Fruit fly (Drosophila melanogaster) whole organism, embryonic: ENCODE measurements around the gene IM33.
A peak's percentile ranks its signal among the peaks of the same experiment; 100 is the strongest.

ENCODE experiments used
- Adf1 ChIP-seq: fragments of 200-800 bp; sonication (Bioruptor generic); IDR thresholded peaks from 2 replicates; pipeline ENCODE4 v1.3.6; 2022; ENCODE audit warnings: missing biosample characterization, missing genetic modification characterization
- BtbVII ChIP-seq: fragments of 200-800 bp; sonication (Bioruptor generic); optimal IDR thresholded peaks from 3 replicates; lab custom pipeline; 2017; ENCODE audit warnings: missing biosample characterization, mild to moderate bottlenecking, missing genetic modification characterization
- CG10274 ChIP-seq: fragments of 200-800 bp; sonication (Bioruptor generic); optimal IDR thresholded peaks from 3 replicates; lab custom pipeline; 2017; ENCODE audit warnings: missing biosample characterization, mild to moderate bottlenecking, missing genetic modification characterization
- CG12236 ChIP-seq: fragments of 200-800 bp; sonication (Bioruptor generic); optimal IDR thresholded peaks from 2 replicates; lab custom pipeline; 2016; ENCODE audit warnings: missing biosample characterization, missing genetic modification characterization
- CG14050 ChIP-seq: fragments of 200-800 bp; sonication (Bioruptor generic); IDR thresholded peaks from 3 replicates; pipeline ENCODE4 v1.3.6; 2022; ENCODE audit warnings: missing biosample characterization, missing genetic modification characterization
- CG15269 ChIP-seq: fragments of 200-800 bp; sonication (Bioruptor generic); optimal IDR thresholded peaks from 2 replicates; lab custom pipeline; 2018; ENCODE audit warnings: missing biosample characterization, mild to moderate bottlenecking, missing genetic modification characterization, moderate library complexity
- CG15696 ChIP-seq: fragments of 200-800 bp; sonication (Bioruptor generic); optimal IDR thresholded peaks from 2 replicates; lab custom pipeline; 2019; ENCODE audit warnings: missing biosample characterization, mild to moderate bottlenecking, missing genetic modification characterization, moderate library complexity
- CG16863 ChIP-seq: fragments of 200-800 bp; sonication (Bioruptor generic); optimal IDR thresholded peaks from 3 replicates; lab custom pipeline; 2016; ENCODE audit warnings: missing biosample characterization, missing genetic modification characterization
- CG17612 ChIP-seq: fragments of 200-800 bp; sonication (Bioruptor generic); IDR thresholded peaks from 2 replicates; pipeline ENCODE4 v1.3.6; 2022; ENCODE audit warnings: missing biosample characterization, missing genetic modification characterization
- CG18599 ChIP-seq: fragments of 200-800 bp; sonication (Bioruptor generic); optimal IDR thresholded peaks from 3 replicates; lab custom pipeline; 2017; ENCODE audit warnings: missing biosample characterization, missing genetic modification characterization, mild to moderate bottlenecking, moderate library complexity, missing genetic modification reagents
- CG2116 ChIP-seq: fragments of 200-800 bp; sonication (Bioruptor generic); optimal IDR thresholded peaks from 3 replicates; lab custom pipeline; 2018; ENCODE audit warnings: missing biosample characterization, mild to moderate bottlenecking, missing genetic modification characterization
- CG2875 ChIP-seq: fragments of 200-800 bp; sonication (Bioruptor generic); optimal IDR thresholded peaks from 2 replicates; lab custom pipeline; 2017; ENCODE audit warnings: missing biosample characterization, mild to moderate bottlenecking, missing genetic modification characterization, missing genetic modification reagents
- CG30403 ChIP-seq: fragments of 200-800 bp; sonication (Bioruptor generic); optimal IDR thresholded peaks from 3 replicates; lab custom pipeline; 2016; ENCODE audit warnings: missing biosample characterization, missing genetic modification characterization
- CG31388 ChIP-seq: fragments of 200-800 bp; sonication (Bioruptor generic); optimal IDR thresholded peaks from 2 replicates; lab custom pipeline; 2016; ENCODE audit warnings: missing biosample characterization, missing genetic modification characterization
- CG3281 ChIP-seq: fragments of 200-800 bp; sonication (Bioruptor generic); optimal IDR thresholded peaks from 3 replicates; lab custom pipeline; 2017; ENCODE audit warnings: missing biosample characterization, mild to moderate bottlenecking, missing genetic modification characterization
- CG33557 ChIP-seq: fragments of 200-800 bp; sonication (Bioruptor generic); optimal IDR thresholded peaks from 2 replicates; lab custom pipeline; 2019; ENCODE audit warnings: missing biosample characterization, mild to moderate bottlenecking, missing genetic modification characterization, moderate library complexity
- CG34224 ChIP-seq: fragments of 200-800 bp; sonication (Bioruptor generic); IDR thresholded peaks from 3 replicates; pipeline ENCODE4 v1.3.6; 2022; ENCODE audit warnings: missing biosample characterization, missing genetic modification characterization; ENCODE audit not compliant: partially characterized antibody
- CG34422 ChIP-seq: fragments of 200-800 bp; sonication (Bioruptor generic); IDR thresholded peaks from 3 replicates; pipeline ENCODE4 v1.3.6; 2022; ENCODE audit warnings: missing biosample characterization, missing genetic modification characterization
- CG4328 ChIP-seq: fragments of 200-800 bp; sonication (Bioruptor generic); optimal IDR thresholded peaks from 3 replicates; lab custom pipeline; 2017; ENCODE audit warnings: missing biosample characterization, missing genetic modification reagents, missing genetic modification characterization
- CG43689 ChIP-seq: fragments of 200-800 bp; sonication (Bioruptor generic); IDR thresholded peaks from 2 replicates; pipeline ENCODE4 v1.3.6; 2022; ENCODE audit warnings: missing biosample characterization, missing genetic modification characterization
- CG4617 ChIP-seq: fragments of 200-800 bp; sonication (Bioruptor generic); optimal IDR thresholded peaks from 3 replicates; lab custom pipeline; 2016; ENCODE audit warnings: missing biosample characterization, missing genetic modification characterization, borderline replicate concordance
- CG6854 ChIP-seq: fragments of 200-800 bp; sonication (Bioruptor generic); optimal IDR thresholded peaks from 3 replicates; lab custom pipeline; 2017; ENCODE audit warnings: missing biosample characterization, mild to moderate bottlenecking, missing genetic modification characterization
- CTCF ChIP-seq: fragments of 200-800 bp; sonication (Bioruptor generic); optimal IDR thresholded peaks from 2 replicates; lab custom pipeline; 2017; ENCODE audit warnings: missing biosample characterization, mild to moderate bottlenecking, missing genetic modification characterization, moderate library complexity
- Fer3 ChIP-seq: fragments of 200-800 bp; sonication (Bioruptor generic); optimal IDR thresholded peaks from 2 replicates; lab custom pipeline; 2018; ENCODE audit warnings: missing biosample characterization, mild to moderate bottlenecking, missing genetic modification characterization, moderate library complexity
- Gug ChIP-seq: fragments of 200-800 bp; sonication (Bioruptor generic); IDR thresholded peaks from 4 replicates; pipeline ENCODE4 v1.3.6; 2022; ENCODE audit warnings: missing biosample characterization, missing genetic modification characterization
- HLH54F ChIP-seq: fragments of 200-800 bp; sonication (Bioruptor generic); optimal IDR thresholded peaks from 3 replicates; lab custom pipeline; 2016; ENCODE audit warnings: missing biosample characterization, missing genetic modification characterization
- Hr78 ChIP-seq, 2 experiments: fragments of 200-800 bp in 1 of 2; fragments of >200 bp in 1 of 2; sonication (Bioruptor generic) in 1 of 2; optimal IDR thresholded peaks; 2 replicates each; lab custom pipeline; 2017 to 2019; ENCODE audit warnings: missing biosample characterization in 2 of 2, missing genetic modification characterization in 2 of 2, mild to moderate bottlenecking in 1 of 2, moderate library complexity in 1 of 2
- NK7.1 ChIP-seq: fragments of 200-800 bp; sonication (Bioruptor generic); optimal IDR thresholded peaks from 3 replicates; lab custom pipeline; 2016; ENCODE audit warnings: missing biosample characterization, missing genetic modification characterization
- NfI ChIP-seq: fragments of 200-800 bp; sonication (Bioruptor generic); optimal IDR thresholded peaks from 3 replicates; lab custom pipeline; 2018; ENCODE audit warnings: missing biosample characterization, mild to moderate bottlenecking, missing genetic modification characterization, moderate library complexity
- Ptx1 ChIP-seq: fragments of 200-800 bp; sonication (Bioruptor generic); IDR thresholded peaks from 2 replicates; pipeline ENCODE4 v1.3.6; 2022; ENCODE audit warnings: missing biosample characterization, missing genetic modification characterization
- Side ChIP-seq: fragments of 200-800 bp; sonication (Bioruptor generic); optimal IDR thresholded peaks from 2 replicates; lab custom pipeline; 2016; ENCODE audit warnings: missing biosample characterization, missing genetic modification characterization
- TFAM ChIP-seq: fragments of 200-800 bp; sonication (Bioruptor generic); optimal IDR thresholded peaks from 2 replicates; lab custom pipeline; 2017; ENCODE audit warnings: missing biosample characterization, missing genetic modification characterization, inconsistent platforms
- abd-A ChIP-seq: fragments of 200-800 bp; sonication (Bioruptor generic); optimal IDR thresholded peaks from 3 replicates; lab custom pipeline; 2019; ENCODE audit warnings: missing biosample characterization, mild to moderate bottlenecking, missing genetic modification characterization, moderate library complexity
- amos ChIP-seq: fragments of 200-800 bp; sonication (Bioruptor generic); IDR thresholded peaks from 2 replicates; pipeline ENCODE4 v1.3.6; 2022; ENCODE audit warnings: missing biosample characterization, missing genetic modification characterization; ENCODE audit not compliant: partially characterized antibody
- cas ChIP-seq: fragments of 200-800 bp; sonication (Bioruptor generic); IDR thresholded peaks from 2 replicates; pipeline ENCODE4 v1.3.6; 2022; ENCODE audit warnings: missing biosample characterization, missing genetic modification characterization
- chinmo ChIP-seq: fragments of 200-800 bp; sonication (Bioruptor generic); IDR thresholded peaks from 4 replicates; pipeline ENCODE4 v1.3.6; 2022; ENCODE audit warnings: missing biosample characterization, missing genetic modification characterization; ENCODE audit not compliant: partially characterized antibody
- fru ChIP-seq: fragments of >200 bp; optimal IDR thresholded peaks from 2 replicates; lab custom pipeline; 2017
- fu2 ChIP-seq: fragments of 200-800 bp; sonication (Bioruptor generic); optimal IDR thresholded peaks from 2 replicates; lab custom pipeline; 2016; ENCODE audit warnings: missing biosample characterization, missing genetic modification characterization
- hkb ChIP-seq, 2 experiments: fragments of 200-800 bp in 1 of 2; fragments of >200 bp in 1 of 2; sonication (Bioruptor generic) in 1 of 2; IDR thresholded peaks in 1 of 2; optimal IDR thresholded peaks in 1 of 2; 2 replicates each; pipeline versions ENCODE4 v1.3.6 to Lab custom; 2017 to 2022; ENCODE audit warnings: missing biosample characterization in 1 of 2, missing genetic modification characterization in 1 of 2
- ind ChIP-seq: fragments of 200-800 bp; sonication (Bioruptor generic); optimal IDR thresholded peaks from 3 replicates; lab custom pipeline; 2016; ENCODE audit warnings: missing biosample characterization, missing genetic modification characterization
- kah ChIP-seq: fragments of 200-800 bp; sonication (Bioruptor generic); optimal IDR thresholded peaks from 2 replicates; lab custom pipeline; 2018; ENCODE audit warnings: missing biosample characterization, mild to moderate bottlenecking, missing genetic modification characterization
- lov ChIP-seq, 2 experiments: fragments of 200-800 bp in 1 of 2; fragments of >200 bp in 1 of 2; sonication (Bioruptor generic) in 1 of 2; IDR thresholded peaks in 1 of 2; optimal IDR thresholded peaks in 1 of 2; 2 replicates in 1 of 2; 3 replicates in 1 of 2; pipeline versions ENCODE4 v1.3.6 to Lab custom; 2017 to 2022; ENCODE audit warnings: missing biosample characterization in 1 of 2, missing genetic modification characterization in 1 of 2
- maf-S ChIP-seq: fragments of 200-800 bp; sonication (Bioruptor generic); optimal IDR thresholded peaks from 2 replicates; lab custom pipeline; 2016; ENCODE audit warnings: missing biosample characterization, missing genetic modification characterization
- nerfin-1 ChIP-seq: fragments of 200-800 bp; sonication (Bioruptor generic); optimal IDR thresholded peaks from 3 replicates; lab custom pipeline; 2019; ENCODE audit warnings: missing biosample characterization, mild to moderate bottlenecking, missing genetic modification characterization, moderate library complexity
- nerfin-2 ChIP-seq: fragments of 200-800 bp; sonication (Bioruptor generic); IDR thresholded peaks from 2 replicates; pipeline ENCODE4 v1.3.6; 2022; ENCODE audit warnings: missing biosample characterization, missing genetic modification characterization; ENCODE audit not compliant: partially characterized antibody
- scrt ChIP-seq: fragments of 200-800 bp; sonication (Bioruptor generic); optimal IDR thresholded peaks from 2 replicates; lab custom pipeline; 2018; ENCODE audit warnings: missing biosample characterization, mild to moderate bottlenecking, missing genetic modification characterization, moderate library complexity
- tgo ChIP-seq: fragments of 200-800 bp; sonication (Bioruptor generic); IDR thresholded peaks from 3 replicates; pipeline ENCODE4 v1.3.6; 2022; ENCODE audit warnings: missing biosample characterization, missing genetic modification characterization
- toy ChIP-seq: fragments of 200-800 bp; sonication (Bioruptor generic); IDR thresholded peaks from 2 replicates; pipeline ENCODE4 v1.3.6; 2022; ENCODE audit warnings: missing biosample characterization, missing genetic modification characterization
- twi ChIP-seq: fragments of 200-800 bp; optimal IDR thresholded peaks from 2 replicates; lab custom pipeline; 2019; ENCODE audit warnings: missing biosample characterization, mild to moderate bottlenecking, missing genetic modification characterization, moderate library complexity

The IM33 gene

DNA sequence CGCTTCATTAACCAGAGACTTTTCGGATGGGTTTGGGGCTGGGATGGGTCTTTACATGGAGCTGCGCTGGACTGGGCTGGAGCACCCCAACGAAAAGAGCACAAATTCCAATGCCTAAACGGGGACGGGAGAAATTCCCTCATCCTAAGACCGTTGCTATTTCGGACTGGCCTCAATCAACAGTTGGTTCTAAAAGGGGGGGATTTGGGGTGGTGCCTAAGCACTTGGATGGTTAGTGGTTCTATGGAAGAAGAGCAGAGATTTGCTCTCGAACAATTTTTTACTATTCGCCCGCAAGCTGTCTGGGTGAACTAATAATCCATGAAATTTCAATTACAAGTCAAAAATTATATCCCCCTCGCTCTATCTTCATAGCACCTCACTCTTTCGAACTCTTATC is 33.2 kb upstream of the IM33 start:
- no peak for TF ChIP-seq hkb (optimal IDR thresholded peaks at IDR 0.05; lab: Kevin White, UChicago)
- TF ChIP-seq hkb (GFP tag; IDR thresholded peaks at IDR 0.05; lab: Robert Waterston, UW) = no peak
- no peak for TF ChIP-seq toy (GFP tag; lab: Robert Waterston, UW)
- peak; percentile 94 for TF ChIP-seq scrt (GFP tag; lab: Kevin White, UChicago)
- peak; percentile 4 for TF ChIP-seq CG18599 (GFP tag; lab: Kevin White, UChicago)
- no peak for TF ChIP-seq Gug (GFP tag; lab: Robert Waterston, UW)
- peak; percentile 41 for TF ChIP-seq kah (GFP tag; lab: Kevin White, UChicago)
- TF ChIP-seq CG12236 (GFP tag; lab: Kevin White, UChicago) = no peak
- TF ChIP-seq abd-A = peak; percentile 70
- no peak for TF ChIP-seq fru (lab: Kevin White, UChicago)
- TF ChIP-seq cas (GFP tag; lab: Robert Waterston, UW) = 0 out of 2 replicates have a peak, but pooled peaks have one; percentile 15
- TF ChIP-seq CTCF (GFP tag; lab: Kevin White, UChicago) = no peak
- TF ChIP-seq CG6854 = no peak
- 0 out of 4 replicates have a peak, but pooled peaks have one; percentile 40 for TF ChIP-seq chinmo (GFP tag; lab: Robert Waterston, UW)
- TF ChIP-seq CG10274 (GFP tag; lab: Kevin White, UChicago) = peak; percentile 26
- TF ChIP-seq CG31388 = no peak

DNA sequence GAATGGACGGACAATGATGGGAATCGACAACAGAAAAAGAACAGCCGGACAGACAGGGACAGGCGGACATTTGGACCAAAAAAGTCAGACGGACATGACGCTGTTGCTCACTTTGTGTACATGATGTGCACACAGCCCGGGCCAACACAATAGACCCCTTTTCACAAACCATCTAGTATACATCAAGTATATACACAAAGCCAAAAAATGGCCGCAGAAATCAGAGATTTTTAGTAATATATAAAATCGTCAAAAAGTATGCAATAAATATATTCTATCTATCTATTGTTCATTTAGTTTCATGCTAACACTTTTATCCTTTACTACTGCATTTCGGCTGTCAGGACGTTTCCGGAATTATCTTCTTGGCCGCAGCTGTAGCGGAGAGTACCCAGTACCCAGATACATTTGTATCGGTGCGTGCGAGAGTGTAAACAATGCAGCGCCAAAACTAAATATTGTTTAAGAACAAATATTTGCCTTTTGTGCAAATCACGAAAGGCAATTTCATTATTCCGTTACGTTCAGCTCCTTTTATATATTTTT is 23.0 kb upstream of the IM33 start:
- TF ChIP-seq CG16863 (GFP tag; lab: Kevin White, UChicago) (no peak), NfI (GFP tag; lab: Kevin White, UChicago) (no peak), CG2875 (no peak), NK7.1 (GFP tag; lab: Kevin White, UChicago) (no peak), HLH54F (GFP tag; lab: Kevin White, UChicago) (no peak), amos (GFP tag; lab: Robert Waterston, UW) (no peak), ind (GFP tag; lab: Kevin White, UChicago) (peak; percentile 9), tgo (no peak), CG14050 (GFP tag; lab: Robert Waterston, UW) (no peak), CG34422 (no peak), CG34224 (GFP tag; lab: Robert Waterston, UW) (no peak), CG4617 (GFP tag; lab: Kevin White, UChicago) (no peak), Side (no peak), CG15696 (tag; lab: Kevin White, UChicago) (no peak), lov (optimal IDR thresholded peaks at IDR 0.05; lab: Kevin White, UChicago) (no peak), lov (GFP tag; IDR thresholded peaks at IDR 0.05; lab: Robert Waterston, UW) (no peak), CG15269 (tag; lab: Kevin White, UChicago) (no peak), nerfin-1 (no peak), CG30403 (GFP tag; lab: Kevin White, UChicago) (peak; percentile 13), CG17612 (no peak), TFAM (GFP tag; lab: Kevin White, UChicago) (no peak), Ptx1 (GFP tag; lab: Robert Waterston, UW) (peak; percentile 37; the same call in 1 of the 2 replicates), BtbVII (GFP tag; lab: Kevin White, UChicago) (peak; percentile 36), CG43689 (GFP tag; lab: Robert Waterston, UW) (no peak), fu2 (GFP tag; lab: Kevin White, UChicago) (no peak), Fer3 (peak; percentile 27), CG3281 (GFP tag; lab: Kevin White, UChicago) (peak; percentile 59), Adf1 (GFP tag; lab: Robert Waterston, UW) (no peak), maf-S (GFP tag; lab: Kevin White, UChicago) (no peak), CG33557 (GFP tag; lab: Kevin White, UChicago) (no peak), Hr78 (GFP tag; optimal IDR thresholded peaks at IDR 0.05; lab: Kevin White, UChicago) (no peak), twi (no peak), nerfin-2 (GFP tag; lab: Robert Waterston, UW) (no peak), CG4328 (no peak), CG2116 (no peak)
